Fruit fly (Drosophila melanogaster) whole organism, embryonic: ENCODE measurements around the gene CG14915.

ENCODE experiments used
- B-H2 ChIP-seq: fragments of 200-800 bp; sonication (Bioruptor generic); optimal IDR thresholded peaks from 2 replicates; lab custom pipeline; 2018; ENCODE audit warnings: missing biosample characterization, mild to moderate bottlenecking, missing genetic modification characterization
- C15 ChIP-seq: fragments of 200-800 bp; sonication (Bioruptor generic); IDR thresholded peaks from 3 replicates; pipeline ENCODE4 v1.3.6; 2022; ENCODE audit warnings: missing biosample characterization, missing genetic modification characterization
- CG10267 ChIP-seq: fragments of 200-800 bp; sonication (Bioruptor generic); optimal IDR thresholded peaks from 2 replicates; lab custom pipeline; 2018; ENCODE audit warnings: missing biosample characterization, mild to moderate bottlenecking, missing genetic modification characterization, moderate library complexity
- CG10565 ChIP-seq: fragments of 200-800 bp; sonication (Bioruptor generic); optimal IDR thresholded peaks from 3 replicates; lab custom pipeline; 2016; ENCODE audit warnings: missing biosample characterization, mild to moderate bottlenecking, missing genetic modification characterization
- CG12219 ChIP-seq: fragments of 200-800 bp; sonication (Bioruptor generic); optimal IDR thresholded peaks from 3 replicates; lab custom pipeline; 2018; ENCODE audit warnings: missing biosample characterization, mild to moderate bottlenecking, missing genetic modification characterization
- CG13287 ChIP-seq: fragments of 200-800 bp; sonication (Bioruptor generic); IDR thresholded peaks from 2 replicates; pipeline ENCODE4 v1.3.6; 2022; ENCODE audit warnings: missing biosample characterization, missing genetic modification characterization; ENCODE audit not compliant: partially characterized antibody
- CG18619 ChIP-seq: fragments of 200-800 bp; sonication (Bioruptor generic); optimal IDR thresholded peaks from 3 replicates; lab custom pipeline; 2017; ENCODE audit warnings: missing biosample characterization, mild to moderate bottlenecking, missing genetic modification characterization
- CG2116 ChIP-seq: fragments of 200-800 bp; sonication (Bioruptor generic); optimal IDR thresholded peaks from 3 replicates; lab custom pipeline; 2018; ENCODE audit warnings: missing biosample characterization, mild to moderate bottlenecking, missing genetic modification characterization
- CG2199 ChIP-seq: fragments of 200-800 bp; sonication (Bioruptor generic); IDR thresholded peaks from 3 replicates; pipeline ENCODE4 v1.3.6; 2022; ENCODE audit warnings: missing biosample characterization, missing genetic modification characterization
- CG3065 ChIP-seq: fragments of 200-800 bp; sonication (Bioruptor generic); optimal IDR thresholded peaks from 2 replicates; lab custom pipeline; 2016; ENCODE audit warnings: missing biosample characterization, missing genetic modification characterization
- CG31365 ChIP-seq: fragments of 200-800 bp; sonication (Bioruptor generic); optimal IDR thresholded peaks from 2 replicates; lab custom pipeline; 2018; ENCODE audit warnings: missing biosample characterization, mild to moderate bottlenecking, missing genetic modification characterization
- CG33557 ChIP-seq: fragments of 200-800 bp; sonication (Bioruptor generic); optimal IDR thresholded peaks from 2 replicates; lab custom pipeline; 2019; ENCODE audit warnings: missing biosample characterization, mild to moderate bottlenecking, missing genetic modification characterization, moderate library complexity
- CG34422 ChIP-seq: fragments of 200-800 bp; sonication (Bioruptor generic); IDR thresholded peaks from 3 replicates; pipeline ENCODE4 v1.3.6; 2022; ENCODE audit warnings: missing biosample characterization, missing genetic modification characterization
- CG6813 ChIP-seq: fragments of 200-800 bp; sonication (Bioruptor generic); optimal IDR thresholded peaks from 2 replicates; lab custom pipeline; 2017; ENCODE audit warnings: missing biosample characterization, missing genetic modification characterization, mild to moderate bottlenecking, moderate library complexity, missing genetic modification reagents
- CG7987 ChIP-seq: fragments of 200-800 bp; sonication (Bioruptor generic); optimal IDR thresholded peaks from 2 replicates; lab custom pipeline; 2018; ENCODE audit warnings: missing biosample characterization, mild to moderate bottlenecking, missing genetic modification characterization, moderate library complexity
- CG8281 ChIP-seq: fragments of 200-800 bp; sonication (Bioruptor generic); optimal IDR thresholded peaks from 2 replicates; lab custom pipeline; 2018; ENCODE audit warnings: missing biosample characterization, mild to moderate bottlenecking, missing genetic modification characterization, moderate library complexity
- CG8290 ChIP-seq, 3 experiments: fragments of 200-800 bp; sonication (Bioruptor generic); optimal IDR thresholded peaks; 2 replicates each; lab custom pipeline; 2016 to 2019; ENCODE audit warnings: missing biosample characterization in 3 of 3, missing genetic modification characterization in 3 of 3, mild to moderate bottlenecking in 2 of 3, moderate library complexity in 1 of 3
- CG9817 ChIP-seq: fragments of 200-800 bp; sonication (Bioruptor generic); optimal IDR thresholded peaks from 2 replicates; lab custom pipeline; 2018; ENCODE audit warnings: missing biosample characterization, mild to moderate bottlenecking, missing genetic modification characterization, moderate library complexity
- Dbx ChIP-seq: fragments of 200-800 bp; sonication (Bioruptor generic); IDR thresholded peaks from 3 replicates; pipeline ENCODE4 v1.3.6; 2022; ENCODE audit warnings: missing biosample characterization, missing genetic modification characterization
- Dek ChIP-seq: fragments of 200-800 bp; sonication (Bioruptor generic); optimal IDR thresholded peaks from 3 replicates; lab custom pipeline; 2019; ENCODE audit warnings: missing biosample characterization, mild to moderate bottlenecking, missing genetic modification characterization, moderate library complexity
- ERR ChIP-seq: fragments of 200-800 bp; sonication (Bioruptor generic); optimal IDR thresholded peaks from 2 replicates; lab custom pipeline; 2016; ENCODE audit warnings: missing biosample characterization, missing genetic modification characterization
- Fer3 ChIP-seq: fragments of 200-800 bp; sonication (Bioruptor generic); optimal IDR thresholded peaks from 2 replicates; lab custom pipeline; 2018; ENCODE audit warnings: missing biosample characterization, mild to moderate bottlenecking, missing genetic modification characterization, moderate library complexity
- HHEX ChIP-seq: fragments of 200-800 bp; sonication (Bioruptor generic); optimal IDR thresholded peaks from 3 replicates; lab custom pipeline; 2017; ENCODE audit warnings: missing biosample characterization, mild to moderate bottlenecking, missing genetic modification characterization, missing genetic modification reagents
- MTF-1 ChIP-seq: fragments of 200-800 bp; sonication (Bioruptor generic); optimal IDR thresholded peaks from 2 replicates; lab custom pipeline; 2018; ENCODE audit warnings: missing biosample characterization, mild to moderate bottlenecking, missing genetic modification characterization, borderline replicate concordance
- Mes4 ChIP-seq: fragments of 200-800 bp; sonication (Bioruptor generic); optimal IDR thresholded peaks from 2 replicates; lab custom pipeline; 2016; ENCODE audit warnings: missing biosample characterization, missing genetic modification characterization
- NC2β ChIP-seq: fragments of 200-800 bp; sonication (Bioruptor generic); optimal IDR thresholded peaks from 2 replicates; lab custom pipeline; 2016; ENCODE audit warnings: missing biosample characterization, missing genetic modification characterization
- Poxn ChIP-seq: fragments of 200-800 bp; sonication (Bioruptor generic); IDR thresholded peaks from 2 replicates; pipeline ENCODE4 v1.3.6; 2022; ENCODE audit warnings: missing biosample characterization, missing genetic modification characterization
- Scr ChIP-seq: fragments of 200-800 bp; sonication (Bioruptor generic); IDR thresholded peaks from 2 replicates; pipeline ENCODE4 v1.3.6; 2022; ENCODE audit warnings: missing biosample characterization, missing genetic modification characterization; ENCODE audit not compliant: partially characterized antibody
- Sox100B ChIP-seq: fragments of 200-800 bp; sonication (Bioruptor generic); optimal IDR thresholded peaks from 3 replicates; lab custom pipeline; 2018; ENCODE audit warnings: missing biosample characterization, mild to moderate bottlenecking, missing genetic modification characterization
- Sox102F ChIP-seq: fragments of 200-800 bp; sonication (Bioruptor generic); optimal IDR thresholded peaks from 2 replicates; lab custom pipeline; 2018; ENCODE audit warnings: missing biosample characterization, mild to moderate bottlenecking, missing genetic modification characterization, moderate library complexity
- Usf ChIP-seq: fragments of 200-800 bp; sonication (Bioruptor generic); optimal IDR thresholded peaks from 2 replicates; lab custom pipeline; 2017; ENCODE audit warnings: missing genotype, missing biosample characterization, missing genetic modification characterization
- az2 ChIP-seq: fragments of 200-800 bp; sonication (Bioruptor generic); optimal IDR thresholded peaks from 3 replicates; lab custom pipeline; 2016; ENCODE audit warnings: missing biosample characterization, missing genetic modification characterization
- cas ChIP-seq: fragments of 200-800 bp; sonication (Bioruptor generic); IDR thresholded peaks from 2 replicates; pipeline ENCODE4 v1.3.6; 2022; ENCODE audit warnings: missing biosample characterization, missing genetic modification characterization
- cg ChIP-seq: fragments of 200-800 bp; sonication (Bioruptor generic); optimal IDR thresholded peaks from 3 replicates; lab custom pipeline; 2019; ENCODE audit warnings: missing biosample characterization, mild to moderate bottlenecking, missing genetic modification characterization, moderate library complexity
- chif ChIP-seq, 2 experiments: fragments of 200-800 bp; sonication (Bioruptor generic); optimal IDR thresholded peaks; 3 replicates each; lab custom pipeline; 2016; ENCODE audit warnings: missing biosample characterization in 2 of 2, missing genetic modification characterization in 2 of 2
- dysf ChIP-seq: fragments of 200-800 bp; sonication (Bioruptor generic); IDR thresholded peaks from 3 replicates; pipeline ENCODE4 v1.3.6; 2022; ENCODE audit warnings: missing biosample characterization, missing genetic modification characterization
- luna ChIP-seq: fragments of 200-800 bp; sonication (Bioruptor generic); optimal IDR thresholded peaks from 2 replicates; lab custom pipeline; 2016; ENCODE audit warnings: missing biosample characterization, missing genetic modification characterization
- pros ChIP-seq: fragments of 200-800 bp; sonication (Bioruptor generic); optimal IDR thresholded peaks from 3 replicates; lab custom pipeline; 2019; ENCODE audit warnings: missing biosample characterization, mild to moderate bottlenecking, missing genetic modification characterization, moderate library complexity
- rib ChIP-seq: fragments of 200-800 bp; sonication (Bioruptor generic); IDR thresholded peaks from 2 replicates; pipeline ENCODE4 v1.3.6; 2022; ENCODE audit warnings: missing biosample characterization, missing genetic modification characterization
- schlank ChIP-seq: fragments of 200-800 bp; sonication (Bioruptor generic); optimal IDR thresholded peaks from 2 replicates; lab custom pipeline; 2018; ENCODE audit warnings: missing biosample characterization, mild to moderate bottlenecking, missing genetic modification characterization
- sqz ChIP-seq: fragments of 200-800 bp; sonication (Bioruptor generic); optimal IDR thresholded peaks from 3 replicates; lab custom pipeline; 2018; ENCODE audit warnings: missing biosample characterization, mild to moderate bottlenecking, missing genetic modification characterization
- stc ChIP-seq: fragments of 200-800 bp; sonication (Bioruptor generic); IDR thresholded peaks from 2 replicates; pipeline ENCODE4 v1.3.6; 2022; ENCODE audit warnings: missing biosample characterization, missing genetic modification characterization
- toy ChIP-seq: fragments of 200-800 bp; sonication (Bioruptor generic); IDR thresholded peaks from 2 replicates; pipeline ENCODE4 v1.3.6; 2022; ENCODE audit warnings: missing biosample characterization, missing genetic modification characterization
- trem ChIP-seq: fragments of 200-800 bp; optimal IDR thresholded peaks from 3 replicates; lab custom pipeline; 2019; ENCODE audit warnings: missing biosample characterization, mild to moderate bottlenecking, missing genetic modification characterization, moderate library complexity
- twi ChIP-seq: fragments of 200-800 bp; optimal IDR thresholded peaks from 2 replicates; lab custom pipeline; 2019; ENCODE audit warnings: missing biosample characterization, mild to moderate bottlenecking, missing genetic modification characterization, moderate library complexity

Gene CG14915

DNA sequence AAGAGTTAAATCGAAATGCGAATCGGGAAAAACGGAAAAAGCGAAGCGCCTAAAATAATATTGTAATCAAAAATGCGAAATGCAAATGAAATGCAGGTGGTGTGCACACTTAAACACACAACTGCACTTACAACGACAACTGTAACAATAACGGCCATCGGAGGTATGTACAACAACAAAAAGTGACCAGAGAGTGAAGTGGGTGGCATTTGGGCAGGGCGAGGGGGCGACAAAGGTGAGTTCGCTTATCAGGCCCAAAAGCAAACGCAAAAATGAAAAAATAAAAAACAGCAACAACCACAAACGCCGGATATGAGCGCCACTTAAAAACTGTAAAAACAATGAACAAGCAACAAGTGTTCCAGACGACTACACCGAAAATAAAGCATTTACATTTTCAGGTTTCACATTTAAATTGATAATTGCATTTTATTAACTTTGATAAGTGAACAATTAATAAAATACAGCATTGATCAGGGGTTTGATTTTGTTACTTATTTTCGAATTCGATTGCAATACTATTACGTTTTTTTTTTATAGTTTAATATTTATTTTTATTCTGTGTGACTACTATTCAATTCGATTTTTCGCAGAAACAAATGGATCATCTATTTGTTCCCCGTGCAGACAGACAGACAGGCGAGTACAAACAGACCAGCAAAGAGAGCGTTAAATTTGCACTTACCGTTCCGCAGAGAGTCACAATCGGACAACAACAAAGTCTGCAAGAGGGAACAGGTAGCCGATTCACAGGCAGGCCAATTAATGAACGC lies 5.5 kb upstream of the CG14915 start (continued):
- TF ChIP-seq az2 (no peak), cas (GFP tag; lab: Robert Waterston, UW) (no peak), CG8281 (tag; lab: Kevin White, UChicago) (no peak), CG34422 (GFP tag; lab: Robert Waterston, UW) (peak; percentile 48; the same call in 1 of the 3 replicates), CG7987 (no peak), CG2116 (GFP tag; lab: Kevin White, UChicago) (no peak), sqz (GFP tag; lab: Kevin White, UChicago) (no peak)

DNA sequence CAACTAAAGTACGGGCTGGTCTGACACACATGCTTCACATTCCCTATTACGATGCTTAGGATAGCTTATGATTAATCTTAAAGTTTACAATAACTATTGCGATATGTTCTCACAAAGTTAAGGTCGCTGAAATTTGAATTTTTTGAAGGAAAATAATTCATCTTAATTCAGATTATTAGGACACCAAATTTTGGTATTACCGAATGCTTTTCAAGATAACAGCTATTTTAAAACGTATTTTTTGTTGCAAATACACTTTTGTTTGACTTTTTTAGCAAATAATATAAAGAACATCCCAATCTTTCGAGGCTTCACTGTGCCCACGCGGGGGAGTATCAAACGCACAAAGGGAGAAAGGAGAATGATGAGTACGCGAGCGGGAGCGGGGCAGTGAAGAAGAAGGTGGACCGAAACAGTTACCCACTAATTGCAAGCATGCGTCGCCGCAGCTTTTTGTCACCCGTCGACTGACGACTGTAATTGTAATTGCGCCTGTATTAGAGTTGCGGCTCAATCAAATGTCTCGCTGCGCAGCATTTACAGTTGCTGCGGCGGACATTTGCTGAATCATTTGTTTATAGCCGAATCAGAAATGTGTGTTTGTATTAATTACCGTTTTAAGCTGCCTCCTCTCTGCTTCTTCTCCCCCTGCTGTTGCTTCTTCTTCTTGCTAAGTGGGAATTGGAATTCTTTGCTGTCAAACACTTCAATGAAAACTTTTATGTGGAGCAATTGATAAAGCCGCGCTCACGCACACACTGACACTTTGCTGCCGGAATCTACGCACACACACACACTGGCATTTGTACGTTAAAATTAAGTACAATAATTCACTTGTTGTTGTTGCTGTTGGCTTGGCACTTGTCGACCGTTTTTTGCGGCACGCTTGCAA lies 4.6 kb upstream of the CG14915 start:
- TF ChIP-seq Fer3 (tag; lab: Kevin White, UChicago) (no peak), HHEX (no peak), CG9817 (tag; lab: Kevin White, UChicago) (peak; percentile 15), CG13287 (GFP tag; lab: Robert Waterston, UW) (no peak), Scr (GFP tag; lab: Robert Waterston, UW) (no peak), CG10565 (GFP tag; lab: Kevin White, UChicago) (no peak), Sox100B (GFP tag; lab: Kevin White, UChicago) (no peak), toy (GFP tag; lab: Robert Waterston, UW) (no peak), ERR (no peak), MTF-1 (GFP tag; lab: Kevin White, UChicago) (no peak), cg (peak; percentile 73), CG12219 (GFP tag; lab: Kevin White, UChicago) (no peak), dysf (GFP tag; lab: Robert Waterston, UW) (peak; percentile 50; the same call in 2 of the 3 replicates), B-H2 (GFP tag; lab: Kevin White, UChicago) (no peak), CG2199 (peak; percentile 100), Mes4 (GFP tag; lab: Kevin White, UChicago) (no peak), C15 (no peak), stc (GFP tag; lab: Robert Waterston, UW) (no peak), CG31365 (tag; lab: Kevin White, UChicago) (no peak), CG33557 (GFP tag; lab: Kevin White, UChicago) (no peak), Usf (peak; percentile 19), chif (GFP tag; optimal IDR thresholded peaks at IDR 0.05; lab: Kevin White, UChicago) (no peak), rib (no peak), CG3065 (no peak), Poxn (GFP tag; lab: Robert Waterston, UW) (no peak), luna (no peak), Dbx (GFP tag; lab: Robert Waterston, UW) (no peak), CG6813 (GFP tag; lab: Kevin White, UChicago) (no peak), Dek (tag; lab: Kevin White, UChicago) (no peak), schlank (tag; lab: Kevin White, UChicago) (no peak), CG18619 (no peak), Sox102F (peak; percentile 43), twi (tag; lab: Kevin White, UChicago) (no peak), CG8290 (GFP tag; optimal IDR thresholded peaks at IDR 0.05; lab: Kevin White, UChicago) (no peak), CG8290 (tag; optimal IDR thresholded peaks at IDR 0.05; lab: Kevin White, UChicago) (no peak), trem (tag; lab: Kevin White, UChicago) (no peak), CG10267 (tag; lab: Kevin White, UChicago) (no peak), pros (GFP tag; lab: Kevin White, UChicago) (no peak), NC2β (no peak)
